Fruit fly (Drosophila melanogaster): ENCODE results near the gene Saf6.

Gene Saf6

dm6 chr2L:856690-857488 is 41.1 kb upstream of the Saf6 start (continued):
- TF ChIP-seq pfk (GFP tag; optimal IDR thresholded peaks at IDR 0.05) (no peak), CG16813 (GFP tag; IDR thresholded peaks at IDR 0.05; ENCODE audit: partially characterized antibody) (no peak), CG31365 (tag; optimal IDR thresholded peaks at IDR 0.05) (peak; percentile 24), Scr (GFP tag; IDR thresholded peaks at IDR 0.05; ENCODE audit: partially characterized antibody) (no peak), CG2678 (tag; optimal IDR thresholded peaks at IDR 0.05) (peak; percentile 84), mirr (GFP tag; optimal IDR thresholded peaks at IDR 0.05) (no peak), CG1832 (GFP tag; optimal IDR thresholded peaks at IDR 0.05) (no peak), CG1603 (tag; optimal IDR thresholded peaks at IDR 0.05) (peak; percentile 93), Spps (tag; optimal IDR thresholded peaks at IDR 0.05) (peak; percentile 49), sob (GFP tag; IDR thresholded peaks at IDR 0.05) (peak; percentile 68; the same call in 1 of the 2 replicates), CG31388 (GFP tag; optimal IDR thresholded peaks at IDR 0.05) (peak; percentile 40), Dp (GFP tag; optimal IDR thresholded peaks at IDR 0.05) (no peak), nerfin-2 (GFP tag; IDR thresholded peaks at IDR 0.05; ENCODE audit: partially characterized antibody) (no peak), dimm (GFP tag; IDR thresholded peaks at IDR 0.05) (peak; percentile 56), Six4 (GFP tag; optimal IDR thresholded peaks at IDR 0.05) (peak; percentile 62), Ets65A (GFP tag) (peak; percentile 97), Ravus (GFP tag; IDR thresholded peaks at IDR 0.05) (peak; percentile 5; the same call in 1 of the 2 replicates), CG8478 (optimal IDR thresholded peaks at IDR 0.05) (no peak), gsb (GFP tag; IDR thresholded peaks at IDR 0.05) (no peak), CG8765 (GFP tag; IDR thresholded peaks at IDR 0.05) (peak; percentile 59; the same call in 1 of the 2 replicates), Dek (tag; optimal IDR thresholded peaks at IDR 0.05) (peak; percentile 66), Sin3A (optimal IDR thresholded peaks at IDR 0.05) (no peak), CG18476 (GFP tag; optimal IDR thresholded peaks at IDR 0.05) (peak; percentile 68), prd (optimal IDR thresholded peaks at IDR 0.05) (no peak), prd (GFP tag; IDR thresholded peaks at IDR 0.05) (peak; percentile 89), Hr3 (GFP tag; optimal IDR thresholded peaks at IDR 0.05) (peak; percentile 61), Dip2 (GFP tag; IDR thresholded peaks at IDR 0.05) (no peak), kah (GFP tag; optimal IDR thresholded peaks at IDR 0.05) (peak; percentile 48), Blimp-1 (GFP tag; optimal IDR thresholded peaks at IDR 0.05) (peak; percentile 80), bab2 (GFP tag; optimal IDR thresholded peaks at IDR 0.05) (peak; percentile 58), chinmo (GFP tag; IDR thresholded peaks at IDR 0.05; ENCODE audit: partially characterized antibody) (no peak), CG18599 (GFP tag; optimal IDR thresholded peaks at IDR 0.05) (peak; percentile 75), schlank (tag; optimal IDR thresholded peaks at IDR 0.05) (no peak), Trl (optimal IDR thresholded peaks at IDR 0.05) (peak in 1 of 2 experiments; percentile 13), Trl (GFP tag; optimal IDR thresholded peaks at IDR 0.05) (peak; percentile 66), pum (GFP tag; optimal IDR thresholded peaks at IDR 0.05) (peak; percentile 78), sna (GFP tag; IDR thresholded peaks at IDR 0.05; ENCODE audit: partially characterized antibody) (no peak), otp (GFP tag; IDR thresholded peaks at IDR 0.05) (peak; percentile 89), CG1792 (GFP tag; optimal IDR thresholded peaks at IDR 0.05) (peak; percentile 58), cwo (GFP tag; optimal IDR thresholded peaks at IDR 0.05) (peak; percentile 65), Neu2 (GFP tag; optimal IDR thresholded peaks at IDR 0.05; ENCODE audit: borderline replicate concordance) (no peak), CG9876 (GFP tag; optimal IDR thresholded peaks at IDR 0.05) (peak; percentile 24), Kr (GFP tag; optimal IDR thresholded peaks at IDR 0.05) (no peak), CG33213 (GFP tag; optimal IDR thresholded peaks at IDR 0.05) (peak; percentile 53), CG34422 (GFP tag; IDR thresholded peaks at IDR 0.05) (peak; percentile 83), CkIIα-i1 (GFP tag; IDR thresholded peaks at IDR 0.05) (no peak), Dad (GFP tag; optimal IDR thresholded peaks at IDR 0.05) (peak; percentile 70), Bteb2 (GFP tag; optimal IDR thresholded peaks at IDR 0.05) (no peak), CG10431 (GFP tag; optimal IDR thresholded peaks at IDR 0.05) (no peak), NK7.1 (GFP tag; optimal IDR thresholded peaks at IDR 0.05) (no peak)
